Worm (Caenorhabditis elegans) whole organism, L2 larva: ENCODE results near the gene sup-1.

Source experiments
- elt-1 ChIP-seq: fragments of 150-350 bp; optimal IDR thresholded peaks from 2 replicates; lab custom pipeline; 2014; ENCODE audit warnings: missing biosample characterization, missing genetic modification characterization
- mab-5 ChIP-seq: fragments of 150-350 bp; optimal IDR thresholded peaks from 2 replicates; lab custom pipeline; 2014; ENCODE audit warnings: missing biosample characterization, missing genetic modification characterization
- unc-55 ChIP-seq: fragments of 150-350 bp; sonication (generic microtip); optimal IDR thresholded peaks from 3 replicates; lab custom pipeline; 2014; ENCODE audit warnings: missing biosample characterization, missing genetic modification reagents, missing genetic modification characterization

DNA sequence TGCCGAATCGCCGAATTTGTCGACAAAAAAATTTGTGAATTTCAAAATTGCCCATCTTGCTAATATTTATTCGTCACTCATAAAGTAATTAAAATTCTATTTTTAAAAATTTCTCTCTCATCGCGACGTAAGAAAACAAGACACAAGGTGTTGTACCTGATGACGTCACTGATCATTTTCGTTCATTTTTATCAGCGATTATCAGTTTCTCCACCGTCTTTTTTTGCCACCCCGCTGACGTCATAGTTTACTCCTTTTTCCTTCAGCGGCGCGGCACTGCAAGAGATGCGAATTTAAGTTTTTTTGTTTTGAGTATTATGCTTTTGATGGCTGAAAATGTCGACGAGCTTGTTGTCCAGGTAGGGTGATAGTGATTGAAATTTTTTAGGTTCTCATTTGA, 52.7 kb downstream of the sup-1 start:
- TF ChIP-seq unc-55 (GFP tag; lab: Kevin White, UChicago) (no peak), mab-5 (tag; lab: Kevin White, UChicago) (no peak), elt-1 (tag; lab: Kevin White, UChicago) (no peak)
